Fruit fly (Drosophila melanogaster): ENCODE results near the gene E2f1.

dm6 chr3R:21636867-21637481 is 23.7 kb downstream of the E2f1 start:
- TF ChIP-seq Sin3A (optimal IDR thresholded peaks at IDR 0.05) = no peak
- TF ChIP-seq h (optimal IDR thresholded peaks at IDR 0.05) = no peak
